Fruit fly (Drosophila melanogaster) Kc167 (cell line): ENCODE measurements around the gene Top3alpha.

Source experiments
- Myc ChIP-seq: fragments of >200 bp; optimal IDR thresholded peaks from 2 replicates; lab custom pipeline; 2017; ENCODE audit warnings: missing external identifiers
- Sin3A ChIP-seq: fragments of >200 bp; optimal IDR thresholded peaks from 2 replicates; lab custom pipeline; 2018; ENCODE audit warnings: missing external identifiers

DNA sequence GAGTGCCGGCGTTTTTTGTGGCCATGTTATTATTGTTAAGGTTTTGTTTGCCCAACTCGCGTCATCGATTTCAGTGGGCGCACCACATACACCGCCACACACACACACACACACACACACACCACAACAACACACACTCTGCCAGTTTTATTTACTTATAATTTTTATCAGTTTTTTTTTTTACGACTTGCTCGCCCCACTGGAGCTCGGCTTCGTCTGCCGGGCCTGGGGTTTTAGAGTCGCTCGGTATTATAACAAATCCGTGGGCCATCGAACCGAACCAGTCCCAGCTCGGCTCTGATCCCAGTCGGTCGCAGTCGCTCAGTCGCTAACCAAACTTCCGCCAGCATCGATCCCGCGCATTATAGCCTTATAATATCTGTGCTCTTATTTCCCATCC, 51.4 kb downstream of the Top3alpha start:
- no peak for TF ChIP-seq Sin3A (lab: Kevin White, UChicago)
- TF ChIP-seq Myc (lab: Kevin White, UChicago) = no peak
